Worm (Caenorhabditis elegans) whole organism, young adult: ENCODE results near the gene C26B2.2.

ENCODE experiments used
- B0035.1 ChIP-seq: sonication (generic microtip); optimal IDR thresholded peaks from 2 replicates; lab custom pipeline; 2016; ENCODE audit warnings: missing genetic modification characterization, mild to moderate bottlenecking, missing compliant biosample characterization, missing genotype, missing genetic modification reagents
- C06A6.2 ChIP-seq: fragments of 200-800 bp; sonication (Bioruptor generic); conservative IDR thresholded peaks from 2 replicates; pipeline ENCODE4 v1.3.6; 2022; ENCODE audit warnings: missing genetic modification characterization, missing compliant biosample characterization
- F57C9.4 ChIP-seq: sonication (generic microtip); optimal IDR thresholded peaks from 2 replicates; lab custom pipeline; 2017; ENCODE audit warnings: mild to moderate bottlenecking, missing genetic modification characterization, missing compliant biosample characterization
- K11D2.4 ChIP-seq: fragments of 200-800 bp; sonication (Bioruptor generic); IDR thresholded peaks from 2 replicates; pipeline ENCODE4 v1.3.6; 2022; ENCODE audit warnings: missing genetic modification reagents, missing genetic modification characterization, missing compliant biosample characterization
- T07F8.4 ChIP-seq: sonication (generic microtip); optimal IDR thresholded peaks from 2 replicates; lab custom pipeline; 2016; ENCODE audit warnings: mild to moderate bottlenecking, missing genetic modification characterization, moderate library complexity, missing compliant biosample characterization
- Y79H2A.3 ChIP-seq: fragments of 200-800 bp; sonication (Bioruptor generic); conservative IDR thresholded peaks from 2 replicates; pipeline ENCODE4 v1.3.6; 2022; ENCODE audit warnings: missing genetic modification reagents, missing genetic modification characterization, missing compliant biosample characterization
- Y95B8A.8 ChIP-seq: fragments of 200-800 bp; sonication (Bioruptor generic); IDR thresholded peaks from 2 replicates; pipeline ENCODE4 v1.3.6; 2022; ENCODE audit warnings: missing genetic modification reagents, missing genetic modification characterization, missing compliant biosample characterization
- akir-1 ChIP-seq: fragments of 200-800 bp; sonication (Bioruptor generic); optimal IDR thresholded peaks from 2 replicates; lab custom pipeline; 2018; ENCODE audit warnings: mild to moderate bottlenecking, missing genetic modification characterization, moderate library complexity, missing compliant biosample characterization
- ama-1 ChIP-seq, 3 experiments: fragments of 150-350 bp in 1 of 3; sonication (generic microtip) in 2 of 3; optimal IDR thresholded peaks; 2 replicates each; lab custom pipeline; 2014 to 2018; ENCODE audit warnings: missing biosample characterization in 2 of 3, missing genetic modification characterization in 2 of 3, missing genetic modification reagents in 2 of 3
- aptf-3 ChIP-seq: fragments of 200-800 bp; sonication (Bioruptor generic); IDR thresholded peaks from 2 replicates; pipeline ENCODE4 v1.3.6; 2022; ENCODE audit warnings: missing genetic modification characterization, missing compliant biosample characterization
- ccch-3 ChIP-seq: fragments of 200-800 bp; sonication (Bioruptor generic); optimal IDR thresholded peaks from 2 replicates; lab custom pipeline; 2018; ENCODE audit warnings: mild to moderate bottlenecking, missing genetic modification characterization, missing compliant biosample characterization
- ceh-58 ChIP-seq: fragments of 200-800 bp; sonication (Bioruptor generic); IDR thresholded peaks from 2 replicates; pipeline ENCODE4 v1.3.6; 2022; ENCODE audit warnings: missing genetic modification characterization, missing compliant biosample characterization
- chd-7 ChIP-seq: sonication (generic microtip); optimal IDR thresholded peaks from 2 replicates; lab custom pipeline; 2016; ENCODE audit warnings: mild to moderate bottlenecking, missing genetic modification characterization, moderate library complexity, missing compliant biosample characterization
- efl-1 ChIP-seq: fragments of 150-350 bp; optimal IDR thresholded peaks from 2 replicates; lab custom pipeline; 2014; ENCODE audit warnings: missing biosample characterization, missing genetic modification reagents, missing genetic modification characterization
- egrh-3 ChIP-seq: fragments of 200-800 bp; sonication (Bioruptor generic); IDR thresholded peaks from 2 replicates; pipeline ENCODE4 v1.3.6; 2022; ENCODE audit warnings: missing genetic modification reagents, missing genetic modification characterization, missing compliant biosample characterization
- ekl-4 ChIP-seq: fragments of 200-800 bp; sonication (Bioruptor generic); IDR thresholded peaks from 2 replicates; pipeline ENCODE4 v1.3.6; 2022; ENCODE audit warnings: missing genetic modification reagents, missing genetic modification characterization, missing compliant biosample characterization
- hlh-12 ChIP-seq: sonication (generic microtip); optimal IDR thresholded peaks from 2 replicates; lab custom pipeline; 2016; ENCODE audit warnings: missing genetic modification characterization, missing compliant biosample characterization
- hlh-26 ChIP-seq: fragments of 200-800 bp; sonication (Bioruptor generic); conservative IDR thresholded peaks from 2 replicates; pipeline ENCODE4 v1.3.6; 2022; ENCODE audit warnings: missing genetic modification reagents, missing genetic modification characterization, missing compliant biosample characterization
- hrde-1 ChIP-seq: sonication (generic microtip); optimal IDR thresholded peaks from 2 replicates; lab custom pipeline; 2016; ENCODE audit warnings: missing genetic modification characterization, mild to moderate bottlenecking, missing compliant biosample characterization, moderate library complexity, missing genotype, missing genetic modification reagents, borderline replicate concordance
- hsf-1 ChIP-seq: fragments of 200-800 bp; sonication (Bioruptor generic); IDR thresholded peaks from 2 replicates; pipeline ENCODE4 v1.3.6; 2022; ENCODE audit warnings: missing genetic modification reagents, missing genetic modification characterization, missing compliant biosample characterization
- let-607 ChIP-seq, 2 experiments: fragments of 200-800 bp in 1 of 2; sonication (Bioruptor generic) in 1 of 2; sonication (generic microtip) in 1 of 2; optimal IDR thresholded peaks; 2 replicates each; lab custom pipeline; 2016 to 2018; ENCODE audit warnings: mild to moderate bottlenecking in 2 of 2, missing compliant biosample characterization in 2 of 2, missing genetic modification characterization in 2 of 2, moderate library complexity in 2 of 2, missing genotype in 1 of 2
- lin-26 ChIP-seq: fragments of 200-800 bp; sonication (Bioruptor generic); IDR thresholded peaks from 2 replicates; pipeline ENCODE4 v1.3.6; 2022; ENCODE audit warnings: missing genetic modification reagents, missing genetic modification characterization, missing compliant biosample characterization
- madf-8 ChIP-seq: fragments of 200-800 bp; sonication (Bioruptor generic); conservative IDR thresholded peaks from 2 replicates; pipeline ENCODE4 v1.3.6; 2022; ENCODE audit warnings: missing genetic modification reagents, missing genetic modification characterization, missing compliant biosample characterization
- mel-28 ChIP-seq: sonication (generic microtip); optimal IDR thresholded peaks from 2 replicates; lab custom pipeline; 2016; ENCODE audit warnings: borderline replicate concordance, mild to moderate bottlenecking, missing genetic modification characterization, missing compliant biosample characterization
- mxl-1 ChIP-seq: sonication (generic microtip); optimal IDR thresholded peaks from 2 replicates; lab custom pipeline; 2016; ENCODE audit warnings: missing genetic modification characterization, missing compliant biosample characterization
- nfya-2 ChIP-seq: fragments of 200-800 bp; sonication (Bioruptor generic); IDR thresholded peaks from 2 replicates; pipeline ENCODE4 v1.3.6; 2022; ENCODE audit warnings: missing genetic modification reagents, missing genetic modification characterization, missing compliant biosample characterization
- nhr-179 ChIP-seq: sonication (generic microtip); optimal IDR thresholded peaks from 2 replicates; lab custom pipeline; 2016; ENCODE audit warnings: mild to moderate bottlenecking, missing genetic modification characterization, missing compliant biosample characterization
- nhr-80 ChIP-seq: sonication (generic microtip); optimal IDR thresholded peaks from 2 replicates; lab custom pipeline; 2016; ENCODE audit warnings: missing genetic modification characterization, missing compliant biosample characterization
- pha-4 ChIP-seq: fragments of 150-350 bp; sonication (generic microtip); optimal IDR thresholded peaks from 2 replicates; lab custom pipeline; 2014; ENCODE audit warnings: missing biosample characterization, missing genetic modification reagents, missing genetic modification characterization
- rec-8 ChIP-seq, 2 experiments: sonication (generic microtip); optimal IDR thresholded peaks; 2 replicates each; lab custom pipeline; 2016; ENCODE audit warnings: mild to moderate bottlenecking in 2 of 2, missing genetic modification characterization in 2 of 2, missing genetic modification reagents in 2 of 2, missing genotype in 2 of 2, missing biosample characterization in 1 of 2, missing compliant biosample characterization in 1 of 2, moderate library complexity in 1 of 2
- sdz-38 ChIP-seq: sonication (generic microtip); optimal IDR thresholded peaks from 2 replicates; lab custom pipeline; 2016; ENCODE audit warnings: missing genotype, missing genetic modification characterization, missing compliant biosample characterization
- snpc-1.3 ChIP-seq: sonication (generic microtip); optimal IDR thresholded peaks from 2 replicates; lab custom pipeline; 2017; ENCODE audit warnings: missing genetic modification characterization, mild to moderate bottlenecking, missing compliant biosample characterization, antibody characterized with exemption, moderate library complexity, missing genotype, missing genetic modification reagents; ENCODE audit not compliant: insufficient read depth
- snpc-3.4 ChIP-seq: sonication (generic microtip); optimal IDR thresholded peaks from 2 replicates; lab custom pipeline; 2017; ENCODE audit warnings: missing genetic modification characterization, mild to moderate bottlenecking, missing compliant biosample characterization, antibody characterized with exemption, moderate library complexity, missing genotype, missing genetic modification reagents
- snpc-4 ChIP-seq, 5 experiments: fragments of 150-350 bp in 1 of 5; sonication (generic microtip) in 4 of 5; optimal IDR thresholded peaks; 2 replicates each; lab custom pipeline; 2014 to 2018; ENCODE audit warnings: missing genetic modification characterization in 5 of 5, missing biosample characterization in 3 of 5, antibody characterized with exemption in 2 of 5, mild to moderate bottlenecking in 2 of 5, missing compliant biosample characterization in 2 of 5, missing genotype in 2 of 5, moderate library complexity in 2 of 5, missing genetic modification reagents in 1 of 5
- somi-1 ChIP-seq: fragments of 200-800 bp; sonication (Bioruptor generic); optimal IDR thresholded peaks from 2 replicates; lab custom pipeline; 2018; ENCODE audit warnings: mild to moderate bottlenecking, missing genetic modification characterization, missing compliant biosample characterization
- unc-130 ChIP-seq: sonication (generic microtip); optimal IDR thresholded peaks from 2 replicates; lab custom pipeline; 2016; ENCODE audit warnings: missing genetic modification reagents, missing genetic modification characterization, missing compliant biosample characterization
- unc-62 ChIP-seq: fragments of 150-350 bp; optimal IDR thresholded peaks from 2 replicates; lab custom pipeline; 2014; ENCODE audit warnings: missing biosample characterization, missing genetic modification reagents, missing genetic modification characterization
- zfh-2 ChIP-seq: fragments of 200-800 bp; sonication (Bioruptor generic); conservative IDR thresholded peaks from 2 replicates; pipeline ENCODE4 v1.3.6; 2022; ENCODE audit warnings: missing genetic modification reagents, missing genetic modification characterization, missing compliant biosample characterization
- ztf-18 ChIP-seq: sonication (generic microtip); optimal IDR thresholded peaks from 2 replicates; lab custom pipeline; 2016; ENCODE audit warnings: missing genotype, mild to moderate bottlenecking, missing genetic modification characterization, missing compliant biosample characterization
- ztf-25 ChIP-seq: fragments of 200-800 bp; sonication (Bioruptor generic); IDR thresholded peaks from 2 replicates; pipeline ENCODE4 v1.3.6; 2022; ENCODE audit warnings: missing genetic modification reagents, missing genetic modification characterization, missing compliant biosample characterization
- ztf-26 ChIP-seq: sonication (generic microtip); optimal IDR thresholded peaks from 2 replicates; lab custom pipeline; 2017; ENCODE audit warnings: missing genetic modification characterization, missing compliant biosample characterization

C26B2.2 gene

DNA sequence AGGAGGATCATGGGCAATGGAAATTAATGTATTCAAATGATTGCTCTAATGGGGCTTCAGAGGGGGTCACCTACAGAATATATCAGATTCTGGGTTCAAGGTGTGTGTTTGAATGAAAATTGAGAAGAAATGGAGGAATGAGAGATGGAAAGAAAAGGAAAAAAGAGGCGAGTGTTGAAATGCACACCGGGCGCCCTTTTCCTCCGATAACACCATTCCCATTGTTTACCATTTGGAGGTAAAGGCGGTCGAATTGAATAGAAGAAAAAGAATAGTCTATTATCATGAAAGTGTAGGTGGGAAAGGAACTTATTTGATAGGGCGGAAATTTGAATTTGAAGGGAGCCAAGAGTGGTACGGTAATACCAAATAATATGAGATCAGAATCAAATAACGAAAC, 16.5 kb downstream of the C26B2.2 start:
- TF ChIP-seq nhr-80 (peak; percentile 64), ccch-3 (GFP tag; lab: Kevin White, UChicago) (no peak), snpc-3.4 (no peak)

DNA sequence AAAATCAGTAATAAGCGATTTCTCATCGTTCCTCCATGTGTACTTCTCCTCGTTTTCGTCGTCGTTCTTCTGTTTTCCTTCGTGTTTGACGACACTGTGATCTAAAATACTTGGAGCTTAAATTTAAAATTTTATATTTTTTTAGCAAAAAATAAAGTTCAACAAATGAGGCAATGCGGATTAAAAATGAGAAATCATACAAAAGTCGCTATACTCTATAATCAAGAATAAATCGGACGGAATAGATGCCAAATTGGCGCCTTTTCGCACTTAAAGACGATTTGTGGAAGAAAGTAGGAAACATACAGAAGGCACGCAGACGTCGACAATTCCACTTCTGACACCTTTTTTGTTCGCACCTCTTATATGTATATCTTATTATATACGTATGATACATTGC, 17.9 kb downstream of the C26B2.2 start, which contains the start of gene rig-4:
TSS of gene rig-4 (minus strand) at position 101 of the 400 bp plus-strand sequence.
- TF ChIP-seq egrh-3 (GFP tag; lab: Robert Waterston, UW) (no peak), pha-4 (tag; lab: Kevin White, UChicago) (no peak), zfh-2 (GFP tag; lab: Robert Waterston, UW) (no peak), nhr-80 (no peak), mxl-1 (tag; lab: Kevin White, UChicago) (no peak), hlh-26 (no peak), T07F8.4 (tag; lab: Kevin White, UChicago) (no peak), hlh-12 (no peak)
- TF ChIP-seq, all 124 proteins: peak for 0

DNA sequence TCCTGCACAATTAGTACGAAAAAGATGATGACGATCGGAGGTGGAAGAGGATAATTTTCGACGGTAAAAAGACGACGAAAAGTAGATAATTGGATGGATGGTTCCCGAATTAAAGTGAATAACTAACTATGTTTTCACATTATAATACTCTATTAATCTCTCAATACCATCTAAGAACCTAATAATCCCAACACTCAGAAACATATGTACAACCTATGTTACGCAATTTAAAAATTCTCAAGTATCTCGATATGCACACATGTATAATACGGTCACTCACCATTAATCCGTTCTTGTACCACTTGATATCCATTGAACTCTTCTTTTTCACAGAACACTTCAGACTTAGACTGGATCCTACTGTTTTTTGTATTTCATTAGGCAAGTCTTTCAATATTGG, 21.2 kb downstream of the C26B2.2 start:
- TF ChIP-seq chd-7 (tag; lab: Kevin White, UChicago), result no peak
- TF ChIP-seq madf-8, result no peak
- TF ChIP-seq snpc-1.3 (tag; lab: Kevin White, UChicago), result no peak
- no peak for TF ChIP-seq ztf-25
- TF ChIP-seq ztf-26 (tag; lab: Kevin White, UChicago), result no peak
- TF ChIP-seq nhr-179, result no peak
- TF ChIP-seq somi-1 (GFP tag; lab: Kevin White, UChicago), result no peak
- no peak for TF ChIP-seq hrde-1 (tag; lab: Kevin White, UChicago)
- no peak for TF ChIP-seq snpc-4 (GFP tag; optimal IDR thresholded peaks at IDR 0.05; lab: Kevin White, UChicago)
- no peak for TF ChIP-seq snpc-4 (tag; optimal IDR thresholded peaks at IDR 0.05; lab: Kevin White, UChicago)
- TF ChIP-seq unc-130, result no peak
- no peak for TF ChIP-seq Y95B8A.8 (GFP tag; lab: Robert Waterston, UW)
- TF ChIP-seq K11D2.4 (GFP tag; lab: Robert Waterston, UW), result no peak
- TF ChIP-seq hsf-1, result no peak
- TF ChIP-seq let-607 (tag; optimal IDR thresholded peaks at IDR 0.05; lab: Kevin White, UChicago), result no peak
- no peak for TF ChIP-seq rec-8 (tag; optimal IDR thresholded peaks at IDR 0.05; lab: Kevin White, UChicago)
- TF ChIP-seq, all 124 proteins: peak for 0

DNA sequence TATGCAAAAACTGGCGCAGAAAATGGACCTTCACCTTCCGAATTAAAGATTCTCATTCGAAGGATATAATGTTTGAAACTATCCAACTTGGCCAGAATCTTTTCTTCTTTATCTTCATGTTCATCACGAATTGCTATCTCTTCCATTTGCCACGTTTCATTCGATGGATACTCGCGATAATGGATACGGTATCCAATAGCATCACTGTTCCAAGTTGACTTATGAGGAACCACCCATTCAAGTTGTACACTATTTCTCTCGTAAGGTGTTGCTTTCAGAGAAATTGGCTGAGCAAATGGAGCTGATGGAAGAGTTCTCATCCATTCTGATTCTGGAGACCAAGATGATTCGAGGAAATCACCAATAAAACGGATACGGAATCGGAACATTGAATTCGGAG, 27.2 kb downstream of the C26B2.2 start:
- TF ChIP-seq sdz-38 (tag; lab: Kevin White, UChicago) (no peak), ama-1 (optimal IDR thresholded peaks at IDR 0.05; lab: Kevin White, UChicago) (no peak), ama-1 (GFP tag; optimal IDR thresholded peaks at IDR 0.05; lab: Kevin White, UChicago) (no peak), lin-26 (GFP tag; lab: Robert Waterston, UW) (no peak), ztf-18 (tag; lab: Kevin White, UChicago) (no peak), C06A6.2 (no peak), ztf-26 (tag; lab: Kevin White, UChicago) (no peak), aptf-3 (GFP tag; lab: Robert Waterston, UW) (no peak), ceh-58 (GFP tag; lab: Robert Waterston, UW) (no peak), Y79H2A.3 (GFP tag; lab: Robert Waterston, UW) (no peak), F57C9.4 (tag; lab: Kevin White, UChicago) (no peak), mel-28 (tag; lab: Kevin White, UChicago) (no peak), ekl-4 (no peak), unc-62 (no peak), akir-1 (GFP tag; lab: Kevin White, UChicago) (no peak), B0035.1 (tag; lab: Kevin White, UChicago) (no peak), nfya-2 (GFP tag; lab: Robert Waterston, UW) (no peak), efl-1 (GFP tag; lab: Kevin White, UChicago) (no peak), hrde-1 (tag; lab: Kevin White, UChicago) (no peak)
- TF ChIP-seq, all 124 proteins: peak for 0
